Worm (Caenorhabditis elegans): ENCODE measurements around the gene dot-1.4.

DNA sequence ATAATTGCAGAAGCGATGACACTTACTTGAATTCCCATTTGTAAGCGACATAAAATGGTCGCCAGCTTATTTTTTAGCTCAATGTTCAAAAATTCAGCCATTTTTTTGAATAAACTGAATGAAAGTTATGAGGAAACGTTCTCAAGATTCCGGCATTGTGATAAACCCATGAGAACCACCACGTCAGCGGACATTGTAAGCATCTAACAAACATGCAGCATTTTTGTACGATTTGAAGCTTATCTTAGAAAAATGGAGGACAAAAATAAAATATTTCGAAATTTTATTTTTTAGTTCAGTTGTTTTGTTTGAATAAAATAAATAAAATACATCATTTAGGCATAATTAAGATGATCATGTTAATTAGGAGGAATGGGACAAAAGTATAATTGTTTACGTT, 21.8 kb upstream of the dot-1.4 start, which contains the start of gene T08D10.4:
- TF ChIP-seq D1046.2 (GFP tag; IDR thresholded peaks at IDR 0.05) (no peak), unc-62 (GFP tag; optimal IDR thresholded peaks at IDR 0.05 in 1 of 2) (peak in 1 of 2 experiments; percentile 8), unc-62 (tag; optimal IDR thresholded peaks at IDR 0.05) (no peak), F26F4.8 (GFP tag; conservative IDR thresholded peaks at IDR 0.05) (no peak), dve-1 (tag; optimal IDR thresholded peaks at IDR 0.05; ENCODE audit: insufficient read depth) (no peak), ztf-11 (tag; optimal IDR thresholded peaks at IDR 0.05) (no peak), lin-15B (tag; optimal IDR thresholded peaks at IDR 0.05) (no peak), nhr-25 (tag; optimal IDR thresholded peaks at IDR 0.05; ENCODE audit: borderline replicate concordance, insufficient read depth) (no peak), ces-1 (GFP tag; optimal IDR thresholded peaks at IDR 0.05) (no peak), pha-4 (GFP tag; IDR thresholded peaks at IDR 0.05) (no peak), pha-4 (tag; optimal IDR thresholded peaks at IDR 0.05) (no peak), lin-1 (GFP tag; IDR thresholded peaks at IDR 0.05) (no peak), nhr-237 (tag; optimal IDR thresholded peaks at IDR 0.05) (no peak), unc-39 (tag; optimal IDR thresholded peaks at IDR 0.05) (no peak), hmg-1.1 (GFP tag; IDR thresholded peaks at IDR 0.05) (no peak)
